Worm (Caenorhabditis elegans) whole organism, L4 larva: Measurements from ENCODE around the gene atl-1.

ENCODE experiments used
- F10B5.3 ChIP-seq: sonication (generic microtip); optimal IDR thresholded peaks from 2 replicates; lab custom pipeline; 2016; ENCODE audit warnings: mild to moderate bottlenecking, missing genetic modification characterization, missing compliant biosample characterization
- ceh-20 ChIP-seq: fragments of 200-800 bp; sonication (Bioruptor generic); IDR thresholded peaks from 2 replicates; pipeline ENCODE4 v1.3.6; 2022; ENCODE audit warnings: missing genetic modification reagents, missing genetic modification characterization, missing compliant biosample characterization
- ceh-28 ChIP-seq: fragments of 150-350 bp; optimal IDR thresholded peaks from 2 replicates; lab custom pipeline; 2014; ENCODE audit warnings: missing biosample characterization, missing genetic modification reagents, missing genetic modification characterization
- cey-2 ChIP-seq: sonication (generic microtip); optimal IDR thresholded peaks from 3 replicates; lab custom pipeline; 2017; ENCODE audit warnings: missing genetic modification characterization, mild to moderate bottlenecking, missing compliant biosample characterization, antibody characterized with exemption, borderline replicate concordance; ENCODE audit not compliant: insufficient read depth
- daf-12 ChIP-seq: fragments of 150-350 bp; optimal IDR thresholded peaks from 2 replicates; lab custom pipeline; 2014; ENCODE audit warnings: missing biosample characterization, missing genetic modification reagents, missing genetic modification characterization
- daf-16 ChIP-seq, 3 experiments: sonication (generic microtip); optimal IDR thresholded peaks; 2 replicates each; lab custom pipeline; 2016 to 2017; ENCODE audit warnings: missing genetic modification characterization in 3 of 3, missing genetic modification reagents in 3 of 3, mild to moderate bottlenecking in 2 of 3, missing compliant biosample characterization in 2 of 3, missing biosample characterization in 1 of 3, moderate library complexity in 1 of 3
- daf-19 ChIP-seq: fragments of 200-800 bp; sonication (Bioruptor generic); conservative IDR thresholded peaks from 2 replicates; pipeline ENCODE4 v1.3.6; 2022; ENCODE audit warnings: missing genetic modification characterization, missing compliant biosample characterization
- duxl-1 ChIP-seq: sonication (generic microtip); optimal IDR thresholded peaks from 2 replicates; lab custom pipeline; 2016; ENCODE audit warnings: mild to moderate bottlenecking, missing genetic modification characterization, moderate library complexity, missing compliant biosample characterization; ENCODE audit not compliant: poor library complexity
- dve-1 ChIP-seq: sonication (generic microtip); optimal IDR thresholded peaks from 2 replicates; lab custom pipeline; 2017; ENCODE audit warnings: antibody characterized with exemption, mild to moderate bottlenecking, missing genetic modification characterization, missing compliant biosample characterization; ENCODE audit not compliant: insufficient read depth
- egl-43 ChIP-seq: fragments of 200-800 bp; sonication (Bioruptor generic); IDR thresholded peaks from 2 replicates; pipeline ENCODE4 v1.3.6; 2022; ENCODE audit warnings: missing genetic modification reagents, missing genetic modification characterization, missing compliant biosample characterization
- fos-1 ChIP-seq: fragments of 150-350 bp; optimal IDR thresholded peaks from 2 replicates; lab custom pipeline; 2014; ENCODE audit warnings: missing biosample characterization, missing genetic modification characterization
- hif-1 ChIP-seq, 2 experiments: sonication (generic microtip); optimal IDR thresholded peaks; 2 replicates each; lab custom pipeline; 2016 to 2017; ENCODE audit warnings: missing compliant biosample characterization in 2 of 2, missing genetic modification characterization in 2 of 2, missing genetic modification reagents in 2 of 2, missing genotype in 2 of 2, mild to moderate bottlenecking in 1 of 2
- hlh-11 ChIP-seq: fragments of 200-800 bp; sonication (Bioruptor generic); optimal IDR thresholded peaks from 2 replicates; lab custom pipeline; 2018; ENCODE audit warnings: mild to moderate bottlenecking, missing genetic modification characterization, missing compliant biosample characterization
- hlh-30 ChIP-seq: sonication (generic microtip); optimal IDR thresholded peaks from 2 replicates; lab custom pipeline; 2017; ENCODE audit warnings: antibody characterized with exemption, mild to moderate bottlenecking, missing genetic modification characterization, missing compliant biosample characterization; ENCODE audit not compliant: insufficient read depth
- lin-1 ChIP-seq: fragments of 200-800 bp; sonication (Bioruptor generic); IDR thresholded peaks from 2 replicates; pipeline ENCODE4 v1.3.6; 2022; ENCODE audit warnings: missing genetic modification reagents, missing genetic modification characterization, missing compliant biosample characterization
- lin-15B ChIP-seq: fragments of 150-350 bp; sonication (generic microtip); optimal IDR thresholded peaks from 3 replicates; lab custom pipeline; 2014; ENCODE audit warnings: missing biosample characterization, missing genetic modification characterization
- lin-29 ChIP-seq: fragments of 200-800 bp; sonication (Bioruptor generic); IDR thresholded peaks from 2 replicates; pipeline ENCODE4 v1.3.6; 2022; ENCODE audit warnings: missing genetic modification reagents, missing genetic modification characterization, missing compliant biosample characterization
- lir-3 ChIP-seq: sonication (generic microtip); optimal IDR thresholded peaks from 2 replicates; lab custom pipeline; 2016; ENCODE audit warnings: mild to moderate bottlenecking, missing genetic modification characterization, missing compliant biosample characterization
- mdl-1 ChIP-seq, 2 experiments: fragments of 150-350 bp in 1 of 2; sonication (generic microtip) in 1 of 2; optimal IDR thresholded peaks; 2 replicates each; lab custom pipeline; 2014 to 2017; ENCODE audit warnings: missing biosample characterization in 2 of 2, missing genetic modification characterization in 2 of 2
- mep-1 ChIP-seq: fragments of 150-350 bp; sonication (generic microtip); optimal IDR thresholded peaks from 3 replicates; lab custom pipeline; 2014; ENCODE audit warnings: missing biosample characterization, missing genetic modification characterization
- mes-2 ChIP-seq: sonication (generic microtip); optimal IDR thresholded peaks from 2 replicates; lab custom pipeline; 2016; ENCODE audit warnings: missing genotype, mild to moderate bottlenecking, missing genetic modification characterization, missing compliant biosample characterization; ENCODE audit not compliant: poor library complexity, severe bottlenecking
- mxl-2 ChIP-seq: fragments of 200-800 bp; sonication (Bioruptor generic); conservative IDR thresholded peaks from 2 replicates; pipeline ENCODE4 v1.3.6; 2022; ENCODE audit warnings: missing genetic modification reagents, missing genetic modification characterization, missing compliant biosample characterization
- nhr-111 ChIP-seq: fragments of 200-800 bp; sonication (Bioruptor generic); optimal IDR thresholded peaks from 2 replicates; lab custom pipeline; 2018; ENCODE audit warnings: mild to moderate bottlenecking, missing genetic modification characterization, missing compliant biosample characterization
- nhr-28 ChIP-seq: fragments of 150-350 bp; optimal IDR thresholded peaks from 2 replicates; lab custom pipeline; 2014; ENCODE audit warnings: missing biosample characterization, missing genetic modification characterization
- nhr-48 ChIP-seq: sonication (generic microtip); optimal IDR thresholded peaks from 2 replicates; lab custom pipeline; 2016; ENCODE audit warnings: mild to moderate bottlenecking, missing genetic modification characterization, missing compliant biosample characterization
- php-3 ChIP-seq: fragments of 200-800 bp; sonication (Bioruptor generic); IDR thresholded peaks from 2 replicates; pipeline ENCODE4 v1.3.6; 2022; ENCODE audit warnings: missing genetic modification reagents, missing genetic modification characterization, missing compliant biosample characterization
- pqm-1 ChIP-seq: sonication (generic microtip); optimal IDR thresholded peaks from 2 replicates; lab custom pipeline; 2017; ENCODE audit warnings: missing biosample characterization, missing genetic modification characterization
- rbr-2 ChIP-seq: sonication (generic microtip); optimal IDR thresholded peaks from 2 replicates; lab custom pipeline; 2016; ENCODE audit warnings: missing genotype, missing genetic modification characterization, missing compliant biosample characterization
- saeg-2 ChIP-seq: fragments of 200-800 bp; sonication (Bioruptor generic); IDR thresholded peaks from 2 replicates; pipeline ENCODE4 v1.3.6; 2022; ENCODE audit warnings: missing genetic modification reagents, missing genetic modification characterization, missing compliant biosample characterization
- sdz-12 ChIP-seq: fragments of 200-800 bp; sonication (Bioruptor generic); optimal IDR thresholded peaks from 2 replicates; lab custom pipeline; 2018; ENCODE audit warnings: mild to moderate bottlenecking, missing genetic modification characterization, missing compliant biosample characterization
- skn-1 ChIP-seq: fragments of 150-350 bp; optimal IDR thresholded peaks from 2 replicates; lab custom pipeline; 2014; ENCODE audit warnings: missing biosample characterization, missing genetic modification characterization
- snpc-4 ChIP-seq: fragments of 150-350 bp; optimal IDR thresholded peaks from 2 replicates; lab custom pipeline; 2014; ENCODE audit warnings: missing biosample characterization, missing genetic modification characterization
- spr-1 ChIP-seq: sonication (generic microtip); optimal IDR thresholded peaks from 2 replicates; lab custom pipeline; 2016; ENCODE audit warnings: mild to moderate bottlenecking, missing genetic modification characterization, missing compliant biosample characterization
- unc-39 ChIP-seq: sonication (generic microtip); optimal IDR thresholded peaks from 2 replicates; lab custom pipeline; 2017; ENCODE audit warnings: missing biosample characterization, missing genetic modification characterization
- zfp-2 ChIP-seq: sonication (generic microtip); optimal IDR thresholded peaks from 2 replicates; lab custom pipeline; 2016; ENCODE audit warnings: mild to moderate bottlenecking, missing genetic modification characterization, missing compliant biosample characterization
- zfp-3 ChIP-seq: fragments of 200-800 bp; sonication (Bioruptor generic); conservative IDR thresholded peaks from 2 replicates; pipeline ENCODE4 v1.3.6; 2022; ENCODE audit warnings: missing genetic modification reagents, missing genetic modification characterization, missing compliant biosample characterization

The atl-1 gene

DNA sequence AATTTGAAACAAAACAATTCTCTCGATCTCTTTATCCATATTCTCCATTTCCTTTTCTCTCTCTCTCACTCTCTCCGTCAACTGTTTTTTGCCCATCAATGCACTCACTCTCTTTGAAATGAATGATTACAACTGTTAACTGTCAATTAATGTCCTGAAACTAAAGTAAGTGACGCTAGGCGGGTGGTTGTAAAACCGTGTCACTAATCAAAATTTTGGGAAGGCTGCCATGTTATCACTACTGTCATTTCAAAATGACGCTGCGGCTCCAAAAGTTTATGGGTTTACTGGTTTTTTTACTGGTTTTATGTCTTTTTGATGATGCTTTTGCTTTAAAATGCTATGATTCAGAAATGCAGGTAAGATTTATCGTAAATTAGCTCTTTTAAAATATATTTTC lies 33.8 kb upstream of the atl-1 start, which contains the start of gene ZK287.9 (continued):
- TF ChIP-seq hif-1 (tag; optimal IDR thresholded peaks at IDR 0.05; lab: Kevin White, UChicago) (no peak), fos-1 (tag; lab: Kevin White, UChicago) (no peak), cey-2 (tag; lab: Kevin White, UChicago) (no peak), snpc-4 (no peak), mxl-2 (GFP tag; lab: Robert Waterston, UW) (no peak), nhr-111 (GFP tag; lab: Kevin White, UChicago) (no peak), mdl-1 (tag; optimal IDR thresholded peaks at IDR 0.05; lab: Kevin White, UChicago) (no peak), skn-1 (tag; lab: Kevin White, UChicago) (no peak), saeg-2 (GFP tag; lab: Robert Waterston, UW) (no peak), rbr-2 (no peak), unc-39 (tag; lab: Kevin White, UChicago) (no peak), php-3 (GFP tag; lab: Robert Waterston, UW) (peak; percentile 83), ceh-28 (tag; lab: Kevin White, UChicago) (no peak), lin-29 (GFP tag; lab: Robert Waterston, UW) (no peak), ceh-20 (GFP tag; lab: Robert Waterston, UW) (0 out of 2 replicates have a peak, but pooled peaks have one; percentile 49), mep-1 (tag; lab: Kevin White, UChicago) (no peak), mes-2 (no peak), nhr-28 (peak; percentile 43), pqm-1 (tag; lab: Kevin White, UChicago) (peak; percentile 53)

DNA sequence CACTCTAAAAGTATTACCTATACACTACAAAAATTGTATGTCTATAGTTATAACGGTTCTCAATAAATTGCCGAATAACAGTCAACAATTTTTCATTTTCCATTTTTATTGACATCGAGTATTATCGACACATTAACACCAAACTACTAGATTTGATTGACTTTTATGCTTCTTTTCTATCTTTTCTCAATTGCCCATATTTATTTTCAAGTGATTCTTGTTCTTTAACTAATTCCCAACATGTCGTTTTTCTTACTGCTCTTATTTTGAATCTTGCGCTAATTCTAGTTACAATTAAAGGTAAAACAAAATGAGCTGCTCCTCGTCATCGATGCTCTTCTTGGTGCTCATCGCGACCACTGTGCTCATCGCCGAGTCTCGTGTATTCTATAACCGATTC lies 32.6 kb upstream of the atl-1 start, which contains the start of gene cthd-1:
Gene cthd-1, plus strand, starts transcription at position 301 of the 400 bp plus-strand sequence.
- TF ChIP-seq F10B5.3: no peak
- TF ChIP-seq daf-19: no peak
- TF ChIP-seq lin-1 (GFP tag; lab: Robert Waterston, UW): no peak
- no peak for TF ChIP-seq hlh-30 (tag; lab: Kevin White, UChicago)
- TF ChIP-seq fos-1 (tag; lab: Kevin White, UChicago): no peak
- TF ChIP-seq nhr-48 (tag; lab: Kevin White, UChicago): no peak
- TF ChIP-seq skn-1 (tag; lab: Kevin White, UChicago): no peak
- TF ChIP-seq egl-43 (GFP tag; lab: Robert Waterston, UW): no peak
- no peak for TF ChIP-seq hlh-11 (tag; lab: Kevin White, UChicago)
- TF ChIP-seq lin-15B (tag; lab: Kevin White, UChicago): no peak
- no peak for TF ChIP-seq spr-1
- TF ChIP-seq lir-3 (tag; lab: Kevin White, UChicago): no peak
- TF ChIP-seq daf-12 (tag; lab: Kevin White, UChicago): no peak

DNA sequence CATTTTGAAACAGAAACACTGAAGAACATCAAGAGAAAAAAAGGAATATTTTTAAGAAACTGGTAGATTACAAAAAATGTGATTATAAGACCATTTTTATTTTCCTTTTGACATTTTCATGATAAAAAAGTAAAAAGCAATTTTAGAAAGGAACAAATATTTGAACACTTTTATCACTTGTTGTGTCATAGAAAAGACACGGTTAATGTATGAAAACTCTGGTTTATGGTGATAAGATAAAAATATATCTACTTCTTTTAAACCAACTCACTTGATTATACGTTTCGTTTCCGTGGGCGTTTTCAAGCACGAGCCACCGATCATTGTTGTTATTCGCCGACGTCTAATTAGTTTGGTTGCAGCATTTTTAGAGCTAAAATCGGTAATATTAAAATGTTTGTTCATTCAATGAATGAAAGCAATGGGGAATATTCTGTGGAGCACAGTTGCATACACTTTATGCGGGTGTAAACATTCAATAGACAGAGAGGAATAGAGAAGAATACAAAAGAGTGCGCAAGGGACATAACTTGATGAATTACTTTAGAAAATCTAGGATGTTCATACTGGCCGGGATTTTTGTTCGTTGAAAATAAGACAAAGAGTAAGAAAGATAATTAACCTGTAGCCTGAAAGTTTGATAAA lies 27.9 kb upstream of the atl-1 start, which contains the start of gene sulp-8:
Gene sulp-8, minus strand, starts transcription at position 469 of the 645 bp plus-strand sequence.
- no peak for TF ChIP-seq zfp-3
- peak; percentile 30 for TF ChIP-seq nhr-28
- TF ChIP-seq duxl-1 (tag; lab: Kevin White, UChicago): no peak
- TF ChIP-seq daf-16 (GFP tag; optimal IDR thresholded peaks at IDR 0.05; lab: Kevin White, UChicago): no peak
- TF ChIP-seq daf-16 (tag; optimal IDR thresholded peaks at IDR 0.05; lab: Kevin White, UChicago): peak; percentile 63
- TF ChIP-seq dve-1 (tag; lab: Kevin White, UChicago): peak; percentile 25
- no peak for TF ChIP-seq sdz-12
- no peak for TF ChIP-seq zfp-2 (tag; lab: Kevin White, UChicago)
